Worm (Caenorhabditis elegans): ENCODE results near the gene cwp-5.

The cwp-5 gene

DNA sequence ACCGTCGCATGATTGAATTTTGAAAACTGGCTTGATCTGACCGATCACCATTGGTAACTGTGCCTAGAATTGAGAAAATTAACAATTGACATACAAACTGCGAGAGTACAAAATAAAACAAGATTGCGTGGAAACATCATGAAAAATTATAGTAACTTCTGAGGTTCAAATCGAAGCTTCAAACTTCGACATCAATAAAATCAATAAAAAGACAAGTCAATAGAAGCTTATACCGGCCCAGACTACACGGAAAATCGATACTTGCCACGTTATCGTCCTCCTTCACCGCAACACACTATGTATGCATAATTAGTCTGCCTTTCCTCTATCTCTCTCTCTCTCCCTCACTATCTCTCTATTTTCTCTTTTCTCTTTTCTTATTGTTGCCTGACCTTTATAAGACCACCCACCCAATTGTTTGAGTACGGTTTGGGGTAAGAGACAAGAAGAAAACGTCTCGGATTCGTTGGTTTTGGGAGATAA is 36.9 kb upstream of the cwp-5 start, which contains the start of gene skr-21:
Gene skr-21, minus strand, starts transcription at position 51 of the 483 bp plus-strand sequence.
- peak; percentile 1 for TF ChIP-seq elt-2 (tag; optimal IDR thresholded peaks at IDR 0.05)
- peak; percentile 11 for TF ChIP-seq nhr-25 (tag; optimal IDR thresholded peaks at IDR 0.05)
- no peak for TF ChIP-seq ceh-9 (tag; optimal IDR thresholded peaks at IDR 0.05)
- TF ChIP-seq ceh-28 (tag; optimal IDR thresholded peaks at IDR 0.05) = peak; percentile 64

DNA sequence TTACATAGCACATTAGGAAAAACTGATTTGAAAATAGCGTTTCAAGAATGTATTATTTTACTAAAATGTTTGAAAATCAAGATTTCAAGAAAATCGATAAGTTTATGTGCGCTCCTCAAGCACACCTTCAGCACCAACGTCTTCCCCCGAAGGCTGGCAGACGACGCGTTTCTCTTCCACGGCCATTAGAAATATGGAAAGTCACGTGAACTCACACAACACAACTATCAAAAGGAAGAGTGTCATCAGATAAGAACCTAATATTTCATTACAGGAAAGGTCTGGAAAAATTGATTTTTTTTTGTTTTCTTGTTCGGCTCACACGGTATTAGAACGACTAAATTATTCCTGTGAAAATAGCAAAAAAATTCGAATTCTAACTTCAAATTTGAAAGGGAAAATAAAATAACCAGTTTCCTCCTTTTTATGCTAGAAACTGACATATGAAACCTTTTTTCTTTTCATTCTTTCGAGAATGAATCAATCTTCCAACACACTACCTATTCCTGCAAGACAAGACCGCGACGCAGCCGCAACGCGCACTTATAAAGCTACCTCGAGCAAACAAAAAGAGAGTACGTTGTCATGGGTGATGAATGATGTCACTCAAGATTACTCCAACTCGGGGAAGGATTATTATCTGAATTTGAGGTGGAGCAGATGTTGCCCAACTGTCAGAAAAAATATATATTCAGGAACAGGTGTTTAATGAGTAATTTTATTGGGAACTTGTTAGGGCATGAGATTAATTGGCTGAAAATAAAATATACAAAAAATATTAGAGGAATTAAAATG is 35.5 kb upstream of the cwp-5 start:
- TF ChIP-seq fkh-10 (GFP tag; optimal IDR thresholded peaks at IDR 0.05) (no peak), hmg-11 (tag; optimal IDR thresholded peaks at IDR 0.05) (peak; percentile 32), lin-39 (tag; optimal IDR thresholded peaks at IDR 0.05) (peak; percentile 39), jun-1 (tag; optimal IDR thresholded peaks at IDR 0.05) (peak; percentile 7), pqm-1 (tag; optimal IDR thresholded peaks at IDR 0.05) (peak; percentile 22), unc-39 (tag; optimal IDR thresholded peaks at IDR 0.05) (no peak), nfya-1 (tag; optimal IDR thresholded peaks at IDR 0.05; ENCODE audit: insufficient read depth) (peak; percentile 37), pha-4 (tag; optimal IDR thresholded peaks at IDR 0.05) (peak; percentile 41), elt-2 (tag; optimal IDR thresholded peaks at IDR 0.05) (peak; percentile 73), ceh-28 (tag; optimal IDR thresholded peaks at IDR 0.05) (peak; percentile 3), snpc-4 (tag; optimal IDR thresholded peaks at IDR 0.05) (peak; percentile 8)

DNA sequence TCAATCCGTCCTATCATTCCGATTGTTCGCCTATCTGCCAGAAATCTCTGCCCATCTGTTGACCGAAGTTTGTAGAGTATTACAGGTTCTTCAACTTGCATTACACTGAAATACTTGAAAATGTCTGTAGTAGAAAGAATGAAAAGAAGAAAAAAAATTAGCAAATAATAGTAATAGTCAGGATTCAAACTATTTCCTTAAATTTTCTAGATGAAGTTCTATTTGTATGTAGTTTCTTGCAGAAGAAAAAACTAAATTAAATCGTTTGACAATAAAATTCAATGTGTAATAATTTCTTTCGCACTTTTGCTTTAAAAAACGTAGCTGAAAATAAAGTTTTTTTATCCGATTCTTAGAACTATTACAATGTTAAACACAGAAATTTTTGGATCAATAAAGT is 34.8 kb upstream of the cwp-5 start, which contains the start of gene skr-19:
Gene skr-19, minus strand, starts transcription at position 101 of the 400 bp plus-strand sequence.
- no peak for TF ChIP-seq ceh-9 (tag; optimal IDR thresholded peaks at IDR 0.05)
- no peak for TF ChIP-seq aly-2 (tag; optimal IDR thresholded peaks at IDR 0.05)
- no peak for TF ChIP-seq egl-27 (tag; optimal IDR thresholded peaks at IDR 0.05)
- TF ChIP-seq ceh-28 (tag; optimal IDR thresholded peaks at IDR 0.05) = no peak
- no peak for TF ChIP-seq unc-39 (tag; optimal IDR thresholded peaks at IDR 0.05)
- no peak for TF ChIP-seq unc-62 (GFP tag; optimal IDR thresholded peaks at IDR 0.05)
- no peak for TF ChIP-seq nhr-237 (tag; optimal IDR thresholded peaks at IDR 0.05)
- no peak for TF ChIP-seq nhr-77 (tag; optimal IDR thresholded peaks at IDR 0.05)
- no peak for TF ChIP-seq egl-5 (tag; optimal IDR thresholded peaks at IDR 0.05)
- no peak for TF ChIP-seq skn-1 (tag; optimal IDR thresholded peaks at IDR 0.05)
- TF ChIP-seq fkh-2 (tag; optimal IDR thresholded peaks at IDR 0.05) = no peak
- TF ChIP-seq elt-2 (tag; optimal IDR thresholded peaks at IDR 0.05) = no peak
- no peak for TF ChIP-seq ceh-16 (tag; optimal IDR thresholded peaks at IDR 0.05)
- TF ChIP-seq ztf-11 (tag; optimal IDR thresholded peaks at IDR 0.05) = no peak
- no peak for TF ChIP-seq pha-4 (tag; optimal IDR thresholded peaks at IDR 0.05)
- TF ChIP-seq lin-15B (tag; optimal IDR thresholded peaks at IDR 0.05) = no peak
- TF ChIP-seq sea-2 (GFP tag; optimal IDR thresholded peaks at IDR 0.05) = no peak
- no peak for TF ChIP-seq lsy-12 (tag; optimal IDR thresholded peaks at IDR 0.05)

DNA sequence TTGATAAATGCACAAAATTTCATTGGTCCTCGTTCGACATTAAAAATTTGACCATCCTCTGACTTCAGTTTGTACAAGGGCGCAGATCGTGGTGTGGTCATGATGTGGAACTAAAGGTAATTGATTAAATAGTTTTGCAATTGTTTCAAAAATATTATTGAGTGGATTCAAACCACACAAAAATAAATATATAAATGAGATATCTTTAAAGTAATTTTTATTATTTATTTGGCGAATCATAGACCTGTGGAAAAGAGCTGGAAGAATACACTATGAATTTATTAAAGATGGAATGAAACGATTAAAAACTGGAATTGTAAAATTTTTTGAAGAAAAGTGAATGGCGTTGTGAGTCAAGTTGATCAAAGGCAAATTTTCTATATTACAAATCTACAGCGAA is 33.7 kb upstream of the cwp-5 start, which contains the start of gene skr-20:
Gene skr-20, minus strand, starts transcription at position 101 of the 400 bp plus-strand sequence.
- no peak for TF ChIP-seq nhr-77 (tag; optimal IDR thresholded peaks at IDR 0.05)
- no peak for TF ChIP-seq nhr-11 (tag; optimal IDR thresholded peaks at IDR 0.05)
- TF ChIP-seq ceh-82 (tag; optimal IDR thresholded peaks at IDR 0.05) = no peak
- TF ChIP-seq egl-5 (tag; optimal IDR thresholded peaks at IDR 0.05) = no peak

DNA sequence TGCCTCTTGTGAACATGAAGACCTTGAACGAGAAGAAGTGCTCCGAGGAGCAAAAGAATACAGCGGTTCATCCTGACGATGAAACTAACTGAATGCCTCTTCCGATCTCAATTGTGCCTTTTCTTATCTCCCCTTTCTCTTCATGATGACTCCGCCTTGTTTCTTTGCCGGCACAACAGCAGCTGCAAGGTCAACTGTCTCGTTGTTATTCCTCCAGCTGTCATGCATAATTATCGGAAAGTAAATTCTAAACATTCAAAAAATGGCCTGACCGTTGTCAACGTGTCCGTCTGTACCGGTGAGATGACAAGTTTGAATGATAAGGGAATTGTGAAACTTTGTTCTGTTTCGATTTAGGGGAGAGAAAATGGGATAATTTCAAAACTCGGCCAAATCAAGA is 31.6 kb upstream of the cwp-5 start, which contains the start of gene asp-4:
Gene asp-4, minus strand, starts transcription at position 106 of the 400 bp plus-strand sequence.
- TF ChIP-seq elt-2 (tag; optimal IDR thresholded peaks at IDR 0.05) (peak; percentile 31), nhr-237 (tag; optimal IDR thresholded peaks at IDR 0.05) (no peak)

DNA sequence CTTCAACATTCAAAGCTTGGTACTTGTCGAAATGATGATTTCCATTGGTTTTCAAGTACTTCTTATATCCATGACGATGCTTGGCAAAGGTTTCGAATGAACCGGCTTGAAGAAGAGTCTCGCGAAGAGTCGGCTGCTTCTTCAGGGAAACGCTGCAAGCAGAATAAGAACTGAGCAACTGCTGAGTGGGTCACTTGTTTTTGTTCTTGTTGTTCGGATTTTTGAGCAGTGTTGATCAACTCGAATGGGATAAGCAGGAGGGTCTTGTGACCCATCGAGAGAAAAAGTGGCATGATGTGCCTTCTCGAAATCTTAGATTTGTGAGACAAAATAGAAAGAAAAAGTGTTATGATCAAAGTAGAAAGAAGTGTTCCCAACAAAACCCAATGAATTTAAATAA is 30.8 kb upstream of the cwp-5 start:
- peak; percentile 37 for TF ChIP-seq snpc-4 (tag; optimal IDR thresholded peaks at IDR 0.05)
- no peak for TF ChIP-seq ama-1 (optimal IDR thresholded peaks at IDR 0.05)
- no peak for TF ChIP-seq unc-39 (tag; optimal IDR thresholded peaks at IDR 0.05)
- TF ChIP-seq nhr-237 (tag; optimal IDR thresholded peaks at IDR 0.05) = no peak
- no peak for TF ChIP-seq unc-62 (GFP tag; optimal IDR thresholded peaks at IDR 0.05)
- TF ChIP-seq sea-2 (GFP tag; optimal IDR thresholded peaks at IDR 0.05) = no peak
- TF ChIP-seq hmg-11 (tag; optimal IDR thresholded peaks at IDR 0.05) = no peak
- TF ChIP-seq lin-15B (tag; optimal IDR thresholded peaks at IDR 0.05) = no peak
- TF ChIP-seq lin-39 (tag; optimal IDR thresholded peaks at IDR 0.05) = peak; percentile 24
- peak; percentile 20 for TF ChIP-seq nfya-1 (tag; optimal IDR thresholded peaks at IDR 0.05; ENCODE audit: insufficient read depth)
- TF ChIP-seq nhr-11 (tag; optimal IDR thresholded peaks at IDR 0.05) = no peak
